Worm (Caenorhabditis elegans): Measurements from ENCODE around the gene asp-3.

asp-3 gene

DNA sequence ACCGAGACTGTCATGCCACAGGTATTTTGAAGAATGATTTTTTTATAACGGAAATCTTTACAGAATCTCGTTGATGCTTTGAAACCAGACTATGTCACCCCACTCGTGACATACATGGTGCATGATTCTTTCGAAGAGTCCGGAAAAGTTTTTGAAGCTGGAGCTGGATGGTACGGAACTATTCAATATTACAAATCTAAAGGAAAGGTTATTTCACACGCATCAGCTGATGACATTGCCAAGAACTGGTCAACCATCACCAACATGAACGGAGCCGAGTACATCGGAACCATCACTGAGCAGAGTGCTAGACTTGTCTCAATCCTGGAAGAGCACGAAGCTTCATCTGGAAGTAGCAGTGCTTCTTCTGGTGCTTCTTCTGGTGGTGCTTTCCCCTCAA lies 28.3 kb downstream of the asp-3 start:
- no peak for TF ChIP-seq unc-62 (GFP tag; optimal IDR thresholded peaks at IDR 0.05)

DNA sequence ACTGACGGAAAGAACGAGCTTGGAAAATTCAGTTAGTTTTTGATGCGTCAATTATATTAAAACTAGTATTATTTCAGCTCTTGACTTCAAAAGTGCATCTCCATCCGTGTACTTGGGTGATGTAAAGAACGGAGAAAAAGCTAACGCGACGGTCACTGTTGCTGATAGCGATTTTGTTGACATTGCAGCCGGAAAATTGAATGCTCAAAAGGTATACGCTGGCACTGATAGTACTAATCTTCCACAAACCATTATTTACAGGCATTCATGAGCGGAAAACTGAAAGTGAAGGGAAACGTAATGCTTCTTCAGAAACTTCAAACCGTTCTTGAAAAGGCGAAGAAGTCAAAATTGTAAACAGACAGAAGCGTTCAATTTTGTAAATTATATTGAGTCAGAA lies 28.8 kb downstream of the asp-3 start:
- TF ChIP-seq unc-62 (GFP tag; optimal IDR thresholded peaks at IDR 0.05), result no peak

DNA sequence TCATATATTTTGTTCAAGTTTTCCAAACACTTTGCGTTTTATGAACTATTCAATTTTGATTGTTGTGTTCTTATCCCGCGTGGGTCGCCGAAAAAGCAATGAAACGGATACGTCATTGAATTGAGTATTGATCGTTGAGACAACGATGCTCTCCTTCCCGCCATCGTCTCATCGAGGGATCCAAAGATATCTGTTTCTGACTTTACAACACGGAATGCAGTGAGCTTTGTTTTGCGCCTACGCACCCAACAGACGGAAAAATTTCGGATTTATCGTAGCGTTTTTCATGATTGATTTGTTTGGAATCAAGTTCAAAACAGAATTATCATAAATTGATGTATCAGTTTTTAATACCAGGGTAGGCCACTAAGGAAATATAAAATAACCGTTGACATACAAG lies 31.7 kb downstream of the asp-3 start:
- TF ChIP-seq unc-62 (GFP tag; optimal IDR thresholded peaks at IDR 0.05), result no peak

DNA sequence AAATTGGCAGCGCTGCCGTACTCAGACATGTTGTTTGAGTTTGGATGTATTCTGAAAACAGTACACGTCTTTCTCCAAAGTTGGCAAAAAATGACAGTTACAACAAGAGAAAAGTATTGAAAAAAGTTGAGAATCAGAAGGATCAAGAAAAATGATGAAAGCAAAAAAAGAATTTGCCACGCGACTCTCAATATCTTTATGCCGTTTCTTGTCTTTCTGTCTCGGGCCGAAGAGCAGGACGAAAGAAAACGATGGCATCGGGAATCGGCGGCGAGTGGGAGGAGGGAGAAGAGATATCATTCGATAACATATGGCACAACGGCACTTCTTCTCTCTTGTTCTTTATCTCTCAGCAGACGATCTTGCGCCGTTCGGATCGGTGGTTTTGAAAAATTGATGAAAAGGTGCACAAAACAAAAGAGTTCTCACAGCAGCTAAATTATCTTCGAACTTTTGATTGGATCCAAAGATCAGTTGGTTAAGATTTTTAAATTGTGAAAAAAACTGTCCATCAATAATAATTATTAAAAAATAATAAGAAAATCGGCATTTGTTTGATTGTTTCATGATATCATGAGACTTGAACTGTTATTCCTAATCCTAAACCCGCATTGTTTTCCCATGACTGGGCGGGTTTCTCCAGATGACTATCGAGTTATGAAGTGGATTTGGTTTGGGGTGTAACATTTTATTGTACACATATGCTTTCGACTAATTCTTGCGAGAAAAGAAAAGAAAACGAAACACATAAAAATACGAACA lies 32.5 kb downstream of the asp-3 start, which contains the start of gene gei-15:
TSS of gene gei-15 (minus strand) at position 51 of the 762 bp plus-strand sequence.
- TF ChIP-seq unc-62 (GFP tag; optimal IDR thresholded peaks at IDR 0.05), result no peak

DNA sequence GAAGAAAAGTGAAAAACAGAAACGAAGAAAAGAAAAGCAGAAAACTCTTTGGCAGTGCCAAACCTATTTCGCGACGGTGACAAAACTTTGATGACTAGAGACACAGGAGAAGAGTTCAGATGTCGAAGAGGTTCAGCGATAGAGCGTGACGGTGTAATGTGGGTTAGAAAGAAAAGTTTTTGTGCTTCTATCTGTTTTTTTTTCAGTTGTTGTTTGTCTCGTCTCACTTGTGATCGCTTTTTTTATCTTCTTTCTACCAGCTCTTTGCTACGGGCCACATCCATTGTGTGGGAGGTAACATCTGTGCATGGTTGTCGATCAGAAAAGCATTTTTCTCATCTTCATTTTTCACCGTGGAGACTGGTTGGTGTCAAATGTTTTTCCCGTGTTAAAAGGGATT lies 35.0 kb downstream of the asp-3 start, which contains the start of gene F41B4.1:
TSS of gene F41B4.1 (minus strand) at position 23 of the 400 bp plus-strand sequence.
- TF ChIP-seq unc-62 (GFP tag; optimal IDR thresholded peaks at IDR 0.05), result no peak

DNA sequence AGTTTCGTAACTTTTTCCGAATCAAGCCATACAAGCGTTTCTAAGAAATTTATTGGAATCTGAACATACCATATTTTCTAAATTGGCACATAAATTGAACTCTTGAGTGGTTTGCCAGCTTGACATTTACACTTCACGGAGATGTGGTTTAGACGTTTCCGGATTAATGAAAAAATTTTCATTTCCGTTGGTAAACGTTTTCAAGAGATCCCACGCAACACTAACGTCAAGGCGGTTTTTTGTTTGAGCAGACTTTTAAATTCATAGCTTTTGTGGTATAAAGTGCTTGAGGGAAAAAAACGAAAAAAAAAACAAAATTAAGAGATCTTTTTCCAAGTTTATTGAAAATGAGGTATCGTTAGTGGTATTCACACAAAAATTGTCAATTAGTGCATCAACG lies 44.3 kb downstream of the asp-3 start, which contains the start of gene F41B4.2:
TSS of gene F41B4.2 (minus strand) at position 101 of the 400 bp plus-strand sequence.
- no peak for TF ChIP-seq unc-62 (GFP tag; optimal IDR thresholded peaks at IDR 0.05)

DNA sequence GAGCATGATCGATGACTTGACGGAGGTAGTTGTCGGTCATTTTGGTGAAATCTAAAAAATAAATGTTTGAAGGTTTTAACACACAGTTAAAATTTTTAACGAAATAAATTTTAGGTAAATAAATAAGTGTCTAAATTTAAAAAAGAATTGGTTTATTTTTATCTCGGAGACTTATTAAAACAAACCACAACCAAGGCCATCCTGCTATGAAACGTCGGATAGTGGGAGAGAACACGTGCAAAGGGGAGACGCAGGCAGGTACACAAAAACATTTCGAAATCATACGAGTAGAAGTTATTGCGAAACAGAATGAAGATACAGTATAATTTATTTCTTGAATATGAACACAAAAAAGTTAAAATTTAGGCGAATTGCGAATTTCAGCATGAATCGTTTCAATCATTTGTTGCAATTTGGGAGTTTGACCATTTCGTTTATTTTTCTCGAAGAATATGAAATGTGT lies 45.2 kb downstream of the asp-3 start, which contains the start of gene F41B4.3:
TSS of gene F41B4.3 (minus strand) at position 51 of the 463 bp plus-strand sequence.
- TF ChIP-seq unc-62 (GFP tag; optimal IDR thresholded peaks at IDR 0.05), result no peak

DNA sequence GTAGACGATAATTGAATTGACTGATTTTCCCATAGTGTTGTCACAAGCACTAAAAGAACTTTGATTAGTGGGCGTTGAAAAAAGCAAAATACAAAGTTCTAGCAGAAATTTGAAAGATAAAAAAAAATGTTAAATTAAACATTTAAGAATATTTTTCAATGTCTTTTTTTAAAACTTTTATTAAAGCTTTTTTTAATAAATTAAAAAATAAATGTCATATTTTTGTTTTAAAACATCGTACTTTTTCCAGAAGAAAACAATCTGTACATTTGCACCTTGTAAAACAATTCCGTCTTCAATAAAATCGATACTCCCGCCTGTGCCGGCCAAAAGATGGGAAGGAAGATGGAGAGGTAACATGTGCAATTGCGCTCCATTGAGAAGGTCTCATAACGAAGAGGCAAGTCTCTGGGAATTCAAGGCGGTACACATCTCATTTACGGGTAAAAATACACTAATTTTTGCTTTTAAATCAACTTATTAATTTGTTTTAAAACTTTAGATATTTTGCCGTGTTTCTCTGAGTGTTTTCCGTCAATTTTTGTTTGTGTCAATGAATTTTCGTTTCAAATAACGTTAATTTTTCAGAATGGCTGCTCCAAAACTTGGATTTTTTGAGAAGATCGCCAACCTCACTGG lies 49.9 kb downstream of the asp-3 start, which contains the start of the genes glr-6 and asg-2:
TSS of gene glr-6 (minus strand) at position 51 of the 639 bp plus-strand sequence.
TSS of gene asg-2 (plus strand) at position 589 of the 639 bp plus-strand sequence.
- no peak for TF ChIP-seq unc-62 (GFP tag; optimal IDR thresholded peaks at IDR 0.05)
